Worm (Caenorhabditis elegans) whole organism, L4 larva: ENCODE measurements around the gene C54C6.5.

ENCODE experiments used
- F10B5.3 ChIP-seq: sonication (generic microtip); optimal IDR thresholded peaks from 2 replicates; lab custom pipeline; 2016; ENCODE audit warnings: mild to moderate bottlenecking, missing genetic modification characterization, missing compliant biosample characterization
- F26F4.8 ChIP-seq: fragments of 200-800 bp; sonication (Bioruptor generic); conservative IDR thresholded peaks from 2 replicates; pipeline ENCODE4 v1.3.6; 2022; ENCODE audit warnings: missing genetic modification characterization, missing compliant biosample characterization
- Y5F2A.4 ChIP-seq: fragments of 200-800 bp; sonication (Bioruptor generic); optimal IDR thresholded peaks from 2 replicates; lab custom pipeline; 2018; ENCODE audit warnings: mild to moderate bottlenecking, missing genetic modification characterization, missing compliant biosample characterization
- Y75B8A.6 ChIP-seq: fragments of 200-800 bp; sonication (Bioruptor generic); IDR thresholded peaks from 2 replicates; pipeline ENCODE4 v1.3.6; 2022; ENCODE audit warnings: missing genetic modification reagents, missing genetic modification characterization, missing compliant biosample characterization
- ZK337.2 ChIP-seq: fragments of 200-800 bp; sonication (Bioruptor generic); IDR thresholded peaks from 2 replicates; pipeline ENCODE4 v1.3.6; 2022; ENCODE audit warnings: missing genetic modification reagents, missing genetic modification characterization, missing compliant biosample characterization
- aha-1 ChIP-seq: fragments of 150-350 bp; peaks from one replicate; lab custom pipeline; 2014; ENCODE audit warnings: missing biosample characterization, missing genetic modification characterization
- aly-2 ChIP-seq: sonication (generic microtip); optimal IDR thresholded peaks from 2 replicates; lab custom pipeline; 2018; ENCODE audit warnings: missing biosample characterization, missing genetic modification characterization
- attf-4 ChIP-seq: sonication (generic microtip); optimal IDR thresholded peaks from 3 replicates; lab custom pipeline; 2017; ENCODE audit warnings: missing biosample characterization, missing genetic modification characterization
- ceh-20 ChIP-seq: fragments of 200-800 bp; sonication (Bioruptor generic); IDR thresholded peaks from 2 replicates; pipeline ENCODE4 v1.3.6; 2022; ENCODE audit warnings: missing genetic modification reagents, missing genetic modification characterization, missing compliant biosample characterization
- ceh-28 ChIP-seq: fragments of 150-350 bp; optimal IDR thresholded peaks from 2 replicates; lab custom pipeline; 2014; ENCODE audit warnings: missing biosample characterization, missing genetic modification reagents, missing genetic modification characterization
- ceh-32 ChIP-seq: sonication (generic microtip); optimal IDR thresholded peaks from 2 replicates; lab custom pipeline; 2016; ENCODE audit warnings: mild to moderate bottlenecking, missing genetic modification characterization, missing compliant biosample characterization; ENCODE audit not compliant: poor library complexity
- ctbp-1 ChIP-seq: fragments of 200-800 bp; sonication (Bioruptor generic); IDR thresholded peaks from 2 replicates; pipeline ENCODE4 v1.3.6; 2022; ENCODE audit warnings: missing genetic modification reagents, missing genetic modification characterization, missing compliant biosample characterization
- daf-19 ChIP-seq: fragments of 200-800 bp; sonication (Bioruptor generic); conservative IDR thresholded peaks from 2 replicates; pipeline ENCODE4 v1.3.6; 2022; ENCODE audit warnings: missing genetic modification characterization, missing compliant biosample characterization
- daf-8 ChIP-seq: fragments of 200-800 bp; sonication (Bioruptor generic); IDR thresholded peaks from 2 replicates; pipeline ENCODE4 v1.3.6; 2022; ENCODE audit warnings: missing genetic modification characterization, missing compliant biosample characterization
- dmd-8 ChIP-seq: fragments of 200-800 bp; sonication (Bioruptor generic); IDR thresholded peaks from 2 replicates; pipeline ENCODE4 v1.3.6; 2022; ENCODE audit warnings: missing genetic modification characterization, missing compliant biosample characterization
- dve-1 ChIP-seq: sonication (generic microtip); optimal IDR thresholded peaks from 2 replicates; lab custom pipeline; 2017; ENCODE audit warnings: antibody characterized with exemption, mild to moderate bottlenecking, missing genetic modification characterization, missing compliant biosample characterization; ENCODE audit not compliant: insufficient read depth
- fkh-10 ChIP-seq: fragments of 150-350 bp; optimal IDR thresholded peaks from 2 replicates; lab custom pipeline; 2014; ENCODE audit warnings: missing biosample characterization, missing genetic modification reagents, missing genetic modification characterization
- hlh-11 ChIP-seq: fragments of 200-800 bp; sonication (Bioruptor generic); optimal IDR thresholded peaks from 2 replicates; lab custom pipeline; 2018; ENCODE audit warnings: mild to moderate bottlenecking, missing genetic modification characterization, missing compliant biosample characterization
- hmg-1.1 ChIP-seq: fragments of 200-800 bp; sonication (Bioruptor generic); IDR thresholded peaks from 2 replicates; pipeline ENCODE4 v1.3.6; 2022; ENCODE audit warnings: missing genetic modification reagents, missing genetic modification characterization, missing compliant biosample characterization
- jun-1 ChIP-seq: fragments of 150-350 bp; optimal IDR thresholded peaks from 2 replicates; lab custom pipeline; 2014; ENCODE audit warnings: missing biosample characterization, missing genetic modification reagents, missing genetic modification characterization
- lin-39 ChIP-seq: fragments of 150-350 bp; optimal IDR thresholded peaks from 2 replicates; lab custom pipeline; 2014; ENCODE audit warnings: missing biosample characterization, missing genetic modification reagents, missing genetic modification characterization
- madf-9 ChIP-seq: fragments of 200-800 bp; sonication (Bioruptor generic); conservative IDR thresholded peaks from 2 replicates; pipeline ENCODE4 v1.3.6; 2022; ENCODE audit warnings: missing genetic modification reagents, missing genetic modification characterization, missing compliant biosample characterization
- mdt-29 ChIP-seq: fragments of 200-800 bp; sonication (Bioruptor generic); IDR thresholded peaks from 2 replicates; pipeline ENCODE4 v1.3.6; 2022; ENCODE audit warnings: missing genetic modification reagents, missing genetic modification characterization, missing compliant biosample characterization
- mxl-3 ChIP-seq: fragments of 200-800 bp; sonication (Bioruptor generic); optimal IDR thresholded peaks from 2 replicates; lab custom pipeline; 2018; ENCODE audit warnings: mild to moderate bottlenecking, missing genetic modification characterization, missing compliant biosample characterization
- nhr-102 ChIP-seq: sonication (generic microtip); optimal IDR thresholded peaks from 2 replicates; lab custom pipeline; 2016; ENCODE audit warnings: mild to moderate bottlenecking, missing genetic modification characterization, moderate library complexity, missing compliant biosample characterization
- nhr-25 ChIP-seq: sonication (generic microtip); optimal IDR thresholded peaks from 2 replicates; lab custom pipeline; 2017; ENCODE audit warnings: missing genetic modification characterization, mild to moderate bottlenecking, missing compliant biosample characterization, antibody characterized with exemption, moderate library complexity, borderline replicate concordance; ENCODE audit not compliant: insufficient read depth
- nhr-6 ChIP-seq: fragments of 150-350 bp; optimal IDR thresholded peaks from 2 replicates; lab custom pipeline; 2014; ENCODE audit warnings: missing biosample characterization, missing genetic modification characterization
- nhr-77 ChIP-seq: fragments of 150-350 bp; optimal IDR thresholded peaks from 2 replicates; lab custom pipeline; 2014; ENCODE audit warnings: missing biosample characterization, missing genetic modification characterization
- php-3 ChIP-seq: fragments of 200-800 bp; sonication (Bioruptor generic); IDR thresholded peaks from 2 replicates; pipeline ENCODE4 v1.3.6; 2022; ENCODE audit warnings: missing genetic modification reagents, missing genetic modification characterization, missing compliant biosample characterization
- pqm-1 ChIP-seq: sonication (generic microtip); optimal IDR thresholded peaks from 2 replicates; lab custom pipeline; 2017; ENCODE audit warnings: missing biosample characterization, missing genetic modification characterization
- saeg-2 ChIP-seq: fragments of 200-800 bp; sonication (Bioruptor generic); IDR thresholded peaks from 2 replicates; pipeline ENCODE4 v1.3.6; 2022; ENCODE audit warnings: missing genetic modification reagents, missing genetic modification characterization, missing compliant biosample characterization
- snpc-1.2 ChIP-seq: fragments of 200-800 bp; sonication (Bioruptor generic); IDR thresholded peaks from 2 replicates; pipeline ENCODE4 v1.3.6; 2022; ENCODE audit warnings: missing genetic modification reagents, missing genetic modification characterization, missing compliant biosample characterization
- snpc-4 ChIP-seq: fragments of 150-350 bp; optimal IDR thresholded peaks from 2 replicates; lab custom pipeline; 2014; ENCODE audit warnings: missing biosample characterization, missing genetic modification characterization
- unc-130 ChIP-seq: sonication (generic microtip); optimal IDR thresholded peaks from 2 replicates; lab custom pipeline; 2016; ENCODE audit warnings: missing genetic modification reagents, missing genetic modification characterization, missing compliant biosample characterization
- unc-62 ChIP-seq, 3 experiments: fragments of 150-350 bp in 1 of 3; sonication (generic microtip); optimal IDR thresholded peaks in 2 of 3; peaks in 1 of 3; 1 replicate in 1 of 3; 2 replicates in 2 of 3; lab custom pipeline; 2014 to 2017; ENCODE audit warnings: missing biosample characterization in 3 of 3, missing genetic modification characterization in 3 of 3, missing genetic modification reagents in 3 of 3, missing genotype in 1 of 3
- zag-1 ChIP-seq: fragments of 150-350 bp; optimal IDR thresholded peaks from 2 replicates; lab custom pipeline; 2014; ENCODE audit warnings: missing biosample characterization, missing genetic modification characterization
- zfp-3 ChIP-seq: fragments of 200-800 bp; sonication (Bioruptor generic); conservative IDR thresholded peaks from 2 replicates; pipeline ENCODE4 v1.3.6; 2022; ENCODE audit warnings: missing genetic modification reagents, missing genetic modification characterization, missing compliant biosample characterization
- zip-11 ChIP-seq: fragments of 200-800 bp; sonication (Bioruptor generic); IDR thresholded peaks from 2 replicates; pipeline ENCODE4 v1.3.6; 2022; ENCODE audit warnings: missing genetic modification characterization, missing compliant biosample characterization
- zip-2 ChIP-seq: fragments of 150-350 bp; optimal IDR thresholded peaks from 2 replicates; lab custom pipeline; 2014; ENCODE audit warnings: missing biosample characterization, missing genetic modification characterization

The C54C6.5 gene

DNA sequence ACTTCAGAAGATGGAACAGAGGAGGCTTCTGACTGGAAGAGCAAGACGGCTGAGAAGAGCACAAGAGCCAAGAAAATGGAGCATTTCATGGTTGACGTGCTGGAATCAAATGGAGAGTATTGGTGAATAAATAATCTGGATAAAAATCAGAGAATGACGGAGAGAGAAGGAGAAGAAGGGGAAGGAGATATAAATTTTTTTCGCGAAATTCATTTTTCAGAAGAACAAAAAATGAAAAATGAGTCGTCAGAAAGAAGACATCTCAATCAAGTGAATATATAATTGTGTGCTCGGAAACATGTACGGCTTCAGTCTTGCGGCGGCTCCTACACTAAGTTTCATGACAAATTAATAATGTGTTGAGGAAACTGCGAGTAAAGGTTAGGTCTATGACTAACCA lies at the start of gene C54C6.5:
Gene C54C6.5, minus strand, starts transcription at position 101 of the 400 bp plus-strand sequence.
- no peak for TF ChIP-seq F10B5.3 (tag; lab: Kevin White, UChicago)
- no peak for TF ChIP-seq ZK337.2
- TF ChIP-seq ctbp-1 (GFP tag; lab: Robert Waterston, UW): no peak
- TF ChIP-seq zip-2 (tag; lab: Kevin White, UChicago): no peak
- TF ChIP-seq daf-8 (GFP tag; lab: Robert Waterston, UW): no peak
- TF ChIP-seq dmd-8 (GFP tag; lab: Robert Waterston, UW): no peak
- TF ChIP-seq aly-2 (tag; lab: Kevin White, UChicago): no peak
- TF ChIP-seq snpc-1.2 (GFP tag; lab: Robert Waterston, UW): no peak
- TF ChIP-seq, all 104 proteins: peak for 0

- no peak for TF ChIP-seq F26F4.8 (GFP tag; lab: Robert Waterston, UW)
- no peak for TF ChIP-seq nhr-25 (tag; lab: Kevin White, UChicago)
- TF ChIP-seq daf-19: no peak
- TF ChIP-seq, all 104 proteins: peak for 0
Measured at ce11 chrIII:3594681-3595080, 45.0 kb upstream of the C54C6.5 start.

ce11 chrIII:3590365-3590764 lies 40.7 kb upstream of the C54C6.5 start, which contains the start of gene ptp-1:
Gene ptp-1, plus strand, starts transcription at chrIII:3590722.
- TF ChIP-seq pqm-1 (tag; lab: Kevin White, UChicago): no peak
- TF ChIP-seq nhr-25 (tag; lab: Kevin White, UChicago): no peak
- no peak for TF ChIP-seq mdt-29 (GFP tag; lab: Robert Waterston, UW)
- TF ChIP-seq unc-62 (GFP tag; optimal IDR thresholded peaks at IDR 0.05 in 1 of 2; lab: Kevin White, UChicago): peak in 1 of 2 experiments; percentile 31
- TF ChIP-seq unc-62 (tag; optimal IDR thresholded peaks at IDR 0.05; lab: Kevin White, UChicago): no peak
- no peak for TF ChIP-seq lin-39 (tag; lab: Kevin White, UChicago)
- TF ChIP-seq jun-1 (tag; lab: Kevin White, UChicago): no peak
- no peak for TF ChIP-seq Y5F2A.4 (GFP tag; lab: Kevin White, UChicago)
- no peak for TF ChIP-seq hmg-1.1
- no peak for TF ChIP-seq unc-130 (GFP tag; lab: Kevin White, UChicago)
- TF ChIP-seq, all 104 proteins: peak for 1

DNA sequence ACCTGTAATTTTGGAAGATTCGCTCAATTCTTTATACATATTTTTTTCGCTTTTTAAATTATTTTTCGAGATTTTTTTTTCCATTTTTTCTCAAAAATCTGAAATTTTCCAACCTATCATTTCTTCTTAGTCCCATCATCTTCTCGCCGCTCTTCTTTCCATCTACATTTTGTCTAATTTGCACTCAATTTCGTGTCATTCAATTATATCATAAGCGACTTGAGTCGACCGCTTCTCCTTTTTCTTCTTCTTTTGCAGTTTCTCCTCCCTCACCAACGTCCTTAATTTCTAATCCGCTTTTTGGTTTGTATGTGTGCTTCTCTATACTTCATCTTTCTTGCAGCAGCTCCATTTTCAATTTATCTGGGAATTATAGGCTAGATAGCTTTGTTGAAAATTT lies 38.5 kb upstream of the C54C6.5 start:
- TF ChIP-seq nhr-77 (tag; lab: Kevin White, UChicago) (no peak), zfp-3 (GFP tag; lab: Robert Waterston, UW) (no peak), Y75B8A.6 (GFP tag; lab: Robert Waterston, UW) (no peak)

- TF ChIP-seq hlh-11 (tag; lab: Kevin White, UChicago): peak; percentile 20
- peak; percentile 32 for TF ChIP-seq aha-1
- no peak for TF ChIP-seq zag-1 (tag; lab: Kevin White, UChicago)
- TF ChIP-seq snpc-4 (tag; lab: Kevin White, UChicago): no peak
Measured at ce11 chrIII:3583341-3583740, 33.7 kb upstream of the C54C6.5 start.

DNA sequence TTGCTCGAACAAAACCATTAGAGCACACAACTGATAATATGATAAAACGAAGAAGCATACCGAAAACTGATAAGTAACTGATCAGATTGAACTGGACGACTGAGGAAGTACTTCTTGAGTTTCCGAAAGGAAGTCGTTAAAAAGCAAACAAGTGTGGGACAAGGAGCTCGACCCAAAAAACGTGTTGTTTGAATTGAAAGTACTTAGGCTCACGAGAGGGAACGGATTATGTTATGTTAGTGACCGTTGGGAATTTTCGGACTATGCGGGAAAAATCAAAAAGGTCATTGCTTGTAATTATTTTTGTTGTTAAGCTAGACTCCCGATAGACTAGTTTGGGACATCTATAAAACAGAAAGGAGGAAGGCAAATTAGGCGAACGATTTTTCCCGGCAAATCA lies 32.0 kb upstream of the C54C6.5 start, which contains the start of gene C48D5.3:
Gene C48D5.3, minus strand, starts transcription at position 101 of the 400 bp plus-strand sequence.
- TF ChIP-seq dve-1 (tag; lab: Kevin White, UChicago) (no peak), pqm-1 (tag; lab: Kevin White, UChicago) (peak; percentile 44)
- TF ChIP-seq, all 104 proteins: peak for 1

- TF ChIP-seq php-3 (no peak), lin-39 (tag; lab: Kevin White, UChicago) (no peak), saeg-2 (GFP tag; lab: Robert Waterston, UW) (no peak), dve-1 (tag; lab: Kevin White, UChicago) (no peak), ceh-20 (GFP tag; lab: Robert Waterston, UW) (no peak), aha-1 (no peak), nhr-6 (tag; lab: Kevin White, UChicago) (no peak), nhr-77 (tag; lab: Kevin White, UChicago) (no peak), attf-4 (tag; lab: Kevin White, UChicago) (no peak), mxl-3 (GFP tag; lab: Kevin White, UChicago) (no peak), fkh-10 (GFP tag; lab: Kevin White, UChicago) (no peak), madf-9 (GFP tag; lab: Robert Waterston, UW) (no peak), zip-11 (GFP tag; lab: Robert Waterston, UW) (no peak), hmg-1.1 (no peak), ceh-32 (no peak), aly-2 (tag; lab: Kevin White, UChicago) (no peak), nhr-102 (tag; lab: Kevin White, UChicago) (no peak), ceh-28 (tag; lab: Kevin White, UChicago) (no peak)
Measured at ce11 chrIII:3573281-3573680, 23.6 kb upstream of the C54C6.5 start, which contains the start of gene nhr-6. Gene nhr-6, plus strand, starts transcription at chrIII:3573581.
